Fruit fly (Drosophila melanogaster) whole organism, embryonic: Measurements from ENCODE around the gene Syp.
A peak's percentile ranks its signal among the peaks of the same experiment; 100 is the strongest.

Experiments used
- Bgb ChIP-seq: fragments of 200-800 bp; sonication (Bioruptor generic); IDR thresholded peaks from 2 replicates; pipeline ENCODE4 v1.3.6; 2022; ENCODE audit warnings: missing biosample characterization, missing genetic modification characterization; ENCODE audit not compliant: partially characterized antibody
- C15 ChIP-seq: fragments of 200-800 bp; sonication (Bioruptor generic); IDR thresholded peaks from 3 replicates; pipeline ENCODE4 v1.3.6; 2022; ENCODE audit warnings: missing biosample characterization, missing genetic modification characterization
- CG10274 ChIP-seq: fragments of 200-800 bp; sonication (Bioruptor generic); optimal IDR thresholded peaks from 3 replicates; lab custom pipeline; 2017; ENCODE audit warnings: missing biosample characterization, mild to moderate bottlenecking, missing genetic modification characterization
- CG12104 ChIP-seq: fragments of 200-800 bp; sonication (Bioruptor generic); optimal IDR thresholded peaks from 3 replicates; lab custom pipeline; 2016; ENCODE audit warnings: missing biosample characterization, missing genetic modification characterization
- CG12942 ChIP-seq: fragments of 200-800 bp; sonication (Bioruptor generic); optimal IDR thresholded peaks from 3 replicates; lab custom pipeline; 2016; ENCODE audit warnings: missing biosample characterization, missing genetic modification characterization
- CG1529 ChIP-seq: fragments of 200-800 bp; sonication (Bioruptor generic); optimal IDR thresholded peaks from 3 replicates; lab custom pipeline; 2018; ENCODE audit warnings: missing biosample characterization, missing genetic modification characterization
- CG16813 ChIP-seq: fragments of 200-800 bp; sonication (Bioruptor generic); IDR thresholded peaks from 3 replicates; pipeline ENCODE4 v1.3.6; 2022; ENCODE audit warnings: missing biosample characterization, missing genetic modification characterization; ENCODE audit not compliant: partially characterized antibody
- CG3281 ChIP-seq: fragments of 200-800 bp; sonication (Bioruptor generic); optimal IDR thresholded peaks from 3 replicates; lab custom pipeline; 2017; ENCODE audit warnings: missing biosample characterization, mild to moderate bottlenecking, missing genetic modification characterization
- CG5953 ChIP-seq: fragments of 200-800 bp; sonication (Bioruptor generic); IDR thresholded peaks from 2 replicates; pipeline ENCODE4 v1.3.6; 2022; ENCODE audit warnings: missing biosample characterization, missing genetic modification characterization
- CG6854 ChIP-seq: fragments of 200-800 bp; sonication (Bioruptor generic); optimal IDR thresholded peaks from 3 replicates; lab custom pipeline; 2017; ENCODE audit warnings: missing biosample characterization, mild to moderate bottlenecking, missing genetic modification characterization
- CG7271 ChIP-seq: fragments of 200-800 bp; sonication (Bioruptor generic); optimal IDR thresholded peaks from 2 replicates; lab custom pipeline; 2018; ENCODE audit warnings: missing biosample characterization, mild to moderate bottlenecking, missing genetic modification characterization, moderate library complexity
- CG7556 ChIP-seq: fragments of 200-800 bp; sonication (Bioruptor generic); optimal IDR thresholded peaks from 2 replicates; lab custom pipeline; 2017; ENCODE audit warnings: missing biosample characterization, mild to moderate bottlenecking, missing genetic modification characterization
- CG8089 ChIP-seq: fragments of 200-800 bp; sonication (Bioruptor generic); optimal IDR thresholded peaks from 3 replicates; lab custom pipeline; 2016; ENCODE audit warnings: missing biosample characterization, missing genetic modification characterization
- CG9932 ChIP-seq: fragments of 200-800 bp; sonication (Bioruptor generic); IDR thresholded peaks from 2 replicates; pipeline ENCODE4 v1.3.6; 2022; ENCODE audit warnings: missing biosample characterization, missing genetic modification characterization
- CHES-1-like ChIP-seq: fragments of 200-800 bp; sonication (Bioruptor generic); optimal IDR thresholded peaks from 2 replicates; lab custom pipeline; 2016; ENCODE audit warnings: missing biosample characterization, missing genetic modification characterization
- D ChIP-seq, 2 experiments: fragments of 200-800 bp in 1 of 2; fragments of >200 bp in 1 of 2; sonication (Bioruptor generic) in 1 of 2; optimal IDR thresholded peaks; 2 replicates in 1 of 2; 3 replicates in 1 of 2; lab custom pipeline; 2017; ENCODE audit warnings: mild to moderate bottlenecking in 1 of 2, missing biosample characterization in 1 of 2, missing genetic modification characterization in 1 of 2, missing genetic modification reagents in 1 of 2
- Dip3 ChIP-seq: fragments of 200-800 bp; sonication (Bioruptor generic); optimal IDR thresholded peaks from 3 replicates; lab custom pipeline; 2016; ENCODE audit warnings: missing biosample characterization, missing genetic modification characterization
- Doc2 ChIP-seq: fragments of 200-800 bp; sonication (Bioruptor generic); IDR thresholded peaks from 2 replicates; pipeline ENCODE4 v1.3.6; 2022; ENCODE audit warnings: missing biosample characterization, missing genetic modification characterization
- Dp ChIP-seq: fragments of 200-800 bp; sonication (Bioruptor generic); optimal IDR thresholded peaks from 2 replicates; lab custom pipeline; 2018; ENCODE audit warnings: missing biosample characterization, mild to moderate bottlenecking, missing genetic modification characterization, moderate library complexity
- Fer2 ChIP-seq: fragments of 200-800 bp; sonication (Bioruptor generic); optimal IDR thresholded peaks from 2 replicates; lab custom pipeline; 2018; ENCODE audit warnings: missing biosample characterization, mild to moderate bottlenecking, missing genetic modification characterization, moderate library complexity
- H15 ChIP-seq: fragments of 200-800 bp; sonication (Bioruptor generic); IDR thresholded peaks from 3 replicates; pipeline ENCODE4 v1.3.6; 2022; ENCODE audit warnings: missing biosample characterization, missing genetic modification characterization
- HLH4C ChIP-seq: fragments of 200-800 bp; sonication (Bioruptor generic); IDR thresholded peaks from 3 replicates; pipeline ENCODE4 v1.3.6; 2022; ENCODE audit warnings: missing biosample characterization, missing genetic modification characterization; ENCODE audit not compliant: partially characterized antibody
- HLHmδ ChIP-seq: fragments of 200-800 bp; sonication (Bioruptor generic); optimal IDR thresholded peaks from 2 replicates; lab custom pipeline; 2018; ENCODE audit warnings: missing biosample characterization, mild to moderate bottlenecking, missing genetic modification characterization, moderate library complexity
- HmgZ ChIP-seq: fragments of 200-800 bp; sonication (Bioruptor generic); optimal IDR thresholded peaks from 2 replicates; lab custom pipeline; 2018; ENCODE audit warnings: missing biosample characterization, mild to moderate bottlenecking, missing genetic modification characterization
- Hr39 ChIP-seq: fragments of >200 bp; optimal IDR thresholded peaks from 2 replicates; lab custom pipeline; 2017
- Nf-YA ChIP-seq: fragments of 200-800 bp; sonication (Bioruptor generic); IDR thresholded peaks from 2 replicates; pipeline ENCODE4 v1.3.6; 2022; ENCODE audit warnings: missing biosample characterization, missing genetic modification characterization
- NfI ChIP-seq: fragments of 200-800 bp; sonication (Bioruptor generic); optimal IDR thresholded peaks from 3 replicates; lab custom pipeline; 2018; ENCODE audit warnings: missing biosample characterization, mild to moderate bottlenecking, missing genetic modification characterization, moderate library complexity
- Oli ChIP-seq: fragments of 200-800 bp; sonication (Bioruptor generic); optimal IDR thresholded peaks from 2 replicates; lab custom pipeline; 2018; ENCODE audit warnings: missing biosample characterization, mild to moderate bottlenecking, missing genetic modification characterization, moderate library complexity
- Optix ChIP-seq: fragments of 200-800 bp; sonication (Bioruptor generic); IDR thresholded peaks from 3 replicates; pipeline ENCODE4 v1.3.6; 2022; ENCODE audit warnings: missing biosample characterization, missing genetic modification characterization
- PHDP ChIP-seq: fragments of 200-800 bp; sonication (Bioruptor generic); optimal IDR thresholded peaks from 3 replicates; lab custom pipeline; 2018; ENCODE audit warnings: missing biosample characterization, mild to moderate bottlenecking, missing genetic modification characterization, moderate library complexity
- Poxn ChIP-seq: fragments of 200-800 bp; sonication (Bioruptor generic); IDR thresholded peaks from 2 replicates; pipeline ENCODE4 v1.3.6; 2022; ENCODE audit warnings: missing biosample characterization, missing genetic modification characterization
- Ravus ChIP-seq: fragments of 200-800 bp; sonication (Bioruptor generic); IDR thresholded peaks from 2 replicates; pipeline ENCODE4 v1.3.6; 2022; ENCODE audit warnings: missing biosample characterization, missing genetic modification characterization
- Sox102F ChIP-seq: fragments of 200-800 bp; sonication (Bioruptor generic); optimal IDR thresholded peaks from 2 replicates; lab custom pipeline; 2018; ENCODE audit warnings: missing biosample characterization, mild to moderate bottlenecking, missing genetic modification characterization, moderate library complexity
- Stat92E ChIP-seq, 3 experiments: fragments of >200 bp in 2 of 3; fragments of 200-800 bp in 1 of 3; sonication (Bioruptor generic) in 1 of 3; optimal IDR thresholded peaks; 2 replicates each; lab custom pipeline; 2017 to 2019; ENCODE audit warnings: missing biosample characterization in 3 of 3, missing genetic modification characterization in 3 of 3, mild to moderate bottlenecking in 1 of 3, moderate library complexity in 1 of 3
- cas ChIP-seq: fragments of 200-800 bp; sonication (Bioruptor generic); IDR thresholded peaks from 2 replicates; pipeline ENCODE4 v1.3.6; 2022; ENCODE audit warnings: missing biosample characterization, missing genetic modification characterization
- caup ChIP-seq: fragments of 200-800 bp; sonication (Bioruptor generic); optimal IDR thresholded peaks from 3 replicates; lab custom pipeline; 2017; ENCODE audit warnings: missing biosample characterization, mild to moderate bottlenecking, missing genetic modification characterization, moderate library complexity; ENCODE audit not compliant: severe bottlenecking
- chm ChIP-seq: fragments of 200-800 bp; sonication (Bioruptor generic); IDR thresholded peaks from 2 replicates; pipeline ENCODE4 v1.3.6; 2022; ENCODE audit warnings: missing biosample characterization, missing genetic modification characterization
- corto ChIP-seq: fragments of 200-800 bp; sonication (Bioruptor generic); optimal IDR thresholded peaks from 2 replicates; lab custom pipeline; 2016; ENCODE audit warnings: missing biosample characterization, mild to moderate bottlenecking, missing genetic modification characterization, moderate library complexity
- dati ChIP-seq: fragments of 200-800 bp; sonication (Bioruptor generic); IDR thresholded peaks from 2 replicates; pipeline ENCODE4 v1.3.6; 2022; ENCODE audit warnings: missing biosample characterization, missing genetic modification characterization
- grau ChIP-seq: fragments of 200-800 bp; optimal IDR thresholded peaks from 3 replicates; lab custom pipeline; 2019; ENCODE audit warnings: missing biosample characterization, mild to moderate bottlenecking, missing genetic modification characterization, moderate library complexity
- grn ChIP-seq: fragments of 200-800 bp; sonication (Bioruptor generic); optimal IDR thresholded peaks from 3 replicates; lab custom pipeline; 2017; ENCODE audit warnings: missing biosample characterization, missing genetic modification characterization
- gro ChIP-seq: fragments of 200-800 bp; sonication (Bioruptor generic); optimal IDR thresholded peaks from 2 replicates; lab custom pipeline; 2016; ENCODE audit warnings: missing biosample characterization, missing genetic modification characterization
- hb ChIP-seq: fragments of 200-800 bp; sonication (Bioruptor generic); IDR thresholded peaks from 3 replicates; pipeline ENCODE4 v1.3.6; 2022; ENCODE audit warnings: missing biosample characterization, missing genetic modification characterization; ENCODE audit not compliant: partially characterized antibody
- mam ChIP-seq: fragments of 200-800 bp; sonication (Bioruptor generic); optimal IDR thresholded peaks from 3 replicates; lab custom pipeline; 2016; ENCODE audit warnings: missing biosample characterization, missing genetic modification characterization
- ranshi ChIP-seq: fragments of 200-800 bp; sonication (Bioruptor generic); IDR thresholded peaks from 2 replicates; pipeline ENCODE4 v1.3.6; 2022; ENCODE audit warnings: missing biosample characterization, missing genetic modification characterization
- repo ChIP-seq: fragments of 200-800 bp; sonication (Bioruptor generic); optimal IDR thresholded peaks from 2 replicates; lab custom pipeline; 2016; ENCODE audit warnings: missing biosample characterization, missing genetic modification characterization
- slou ChIP-seq: fragments of 200-800 bp; sonication (Bioruptor generic); optimal IDR thresholded peaks from 3 replicates; lab custom pipeline; 2016; ENCODE audit warnings: missing biosample characterization, missing genetic modification characterization
- slp2 ChIP-seq: fragments of 200-800 bp; sonication (Bioruptor generic); optimal IDR thresholded peaks from 2 replicates; lab custom pipeline; 2016; ENCODE audit warnings: missing biosample characterization, missing genetic modification characterization
- sug ChIP-seq: fragments of 200-800 bp; optimal IDR thresholded peaks from 2 replicates; lab custom pipeline; 2019; ENCODE audit warnings: missing biosample characterization, mild to moderate bottlenecking, missing genetic modification characterization, moderate library complexity
- tgo ChIP-seq: fragments of 200-800 bp; sonication (Bioruptor generic); IDR thresholded peaks from 3 replicates; pipeline ENCODE4 v1.3.6; 2022; ENCODE audit warnings: missing biosample characterization, missing genetic modification characterization
- vvl ChIP-seq: fragments of 200-800 bp; sonication (Bioruptor generic); IDR thresholded peaks from 2 replicates; pipeline ENCODE4 v1.3.6; 2022; ENCODE audit warnings: missing biosample characterization, missing genetic modification characterization
- yki ChIP-seq: fragments of >200 bp; optimal IDR thresholded peaks from 3 replicates; lab custom pipeline; 2018

Gene Syp

DNA sequence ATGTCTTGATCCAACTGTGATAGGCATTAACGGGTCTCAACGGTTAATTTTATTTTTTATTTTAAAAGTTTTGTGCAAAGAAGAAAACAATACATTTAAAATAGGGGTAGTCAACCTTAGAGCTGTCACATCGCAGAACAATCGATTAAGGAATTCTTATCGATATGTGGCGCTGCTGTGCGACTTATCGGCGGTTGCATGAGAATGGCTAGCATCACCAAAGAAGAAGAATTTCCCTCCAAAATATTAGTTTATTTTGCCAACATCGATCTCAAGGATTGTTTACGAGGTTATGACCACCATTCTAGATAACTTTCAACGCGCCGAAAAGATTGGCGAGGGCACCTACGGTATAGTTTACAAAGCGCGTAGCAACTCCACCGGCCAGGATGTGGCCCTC is 21.1 kb upstream of the Syp start, which contains the start of gene Cdk2 (continued):
- TF ChIP-seq NfI (GFP tag; lab: Kevin White, UChicago) = no peak
- TF ChIP-seq CG1529 (GFP tag; lab: Kevin White, UChicago) = no peak
- no peak for TF ChIP-seq PHDP (tag; lab: Kevin White, UChicago)
- no peak for TF ChIP-seq CG10274 (GFP tag; lab: Kevin White, UChicago)
- no peak for TF ChIP-seq CG7556 (GFP tag; lab: Kevin White, UChicago)
- TF ChIP-seq Nf-YA (GFP tag; lab: Robert Waterston, UW) = no peak
- no peak for TF ChIP-seq CG6854
- TF ChIP-seq sug (tag; lab: Kevin White, UChicago) = no peak
- TF ChIP-seq CG12942 = no peak
- TF ChIP-seq CG16813 (GFP tag; lab: Robert Waterston, UW) = peak; percentile 94
- peak; percentile 37; the same call in 1 of the 2 replicates for TF ChIP-seq ranshi (GFP tag; lab: Robert Waterston, UW)
- peak; percentile 93 for TF ChIP-seq Bgb (GFP tag; lab: Robert Waterston, UW)
- no peak for TF ChIP-seq grau (tag; lab: Kevin White, UChicago)
- TF ChIP-seq CG3281 (GFP tag; lab: Kevin White, UChicago) = no peak
- TF ChIP-seq Optix (GFP tag; lab: Robert Waterston, UW) = no peak
- TF ChIP-seq dati (GFP tag; lab: Robert Waterston, UW) = no peak
- TF ChIP-seq HmgZ (tag; lab: Kevin White, UChicago) = peak; percentile 37
- TF ChIP-seq H15 (GFP tag; lab: Robert Waterston, UW) = no peak
- TF ChIP-seq CG8089 = no peak
- TF ChIP-seq CHES-1-like (GFP tag; lab: Kevin White, UChicago) = peak; percentile 21
- peak; percentile 32 for TF ChIP-seq mam (GFP tag; lab: Kevin White, UChicago)
- peak; percentile 74 for TF ChIP-seq CG9932
- peak; percentile 89 for TF ChIP-seq hb (GFP tag; lab: Robert Waterston, UW)
- no peak for TF ChIP-seq yki (lab: Kevin White, UChicago)
- peak; percentile 78 for TF ChIP-seq Dp
- TF ChIP-seq HLHmδ (GFP tag; lab: Kevin White, UChicago) = no peak
- no peak for TF ChIP-seq caup (GFP tag; lab: Kevin White, UChicago)
- no peak for TF ChIP-seq corto (GFP tag; lab: Kevin White, UChicago)
- no peak for TF ChIP-seq Dip3
- TF ChIP-seq Sox102F (GFP tag; lab: Kevin White, UChicago) = peak; percentile 39
- peak; percentile 66 for TF ChIP-seq vvl (GFP tag; lab: Robert Waterston, UW)
- peak; percentile 3 for TF ChIP-seq gro
- no peak for TF ChIP-seq C15 (GFP tag; lab: Robert Waterston, UW)
- no peak for TF ChIP-seq Hr39 (lab: Kevin White, UChicago)
- no peak for TF ChIP-seq Stat92E (GFP tag; optimal IDR thresholded peaks at IDR 0.05; lab: Kevin White, UChicago)
- TF ChIP-seq Doc2 (GFP tag; lab: Robert Waterston, UW) = no peak
- no peak for TF ChIP-seq CG12104 (GFP tag; lab: Kevin White, UChicago)
- no peak for TF ChIP-seq CG5953
- TF ChIP-seq grn = no peak
- peak; percentile 85 for TF ChIP-seq HLH4C (GFP tag; lab: Robert Waterston, UW)
- no peak for TF ChIP-seq D (optimal IDR thresholded peaks at IDR 0.05; lab: Kevin White, UChicago)
- no peak for TF ChIP-seq D (GFP tag; optimal IDR thresholded peaks at IDR 0.05; lab: Kevin White, UChicago)
- no peak for TF ChIP-seq Ravus (GFP tag; lab: Robert Waterston, UW)
- no peak for TF ChIP-seq slp2 (GFP tag; lab: Kevin White, UChicago)
- no peak for TF ChIP-seq Fer2 (tag; lab: Kevin White, UChicago)
- no peak for TF ChIP-seq slou (GFP tag; lab: Kevin White, UChicago)
- TF ChIP-seq repo (GFP tag; lab: Kevin White, UChicago) = no peak
- TF ChIP-seq Oli = no peak
- 0 out of 2 replicates have a peak, but pooled peaks have one; percentile 19 for TF ChIP-seq chm
- TF ChIP-seq Poxn (GFP tag; lab: Robert Waterston, UW) = no peak
- no peak for TF ChIP-seq CG7271 (tag; lab: Kevin White, UChicago)
- TF ChIP-seq tgo (GFP tag; lab: Robert Waterston, UW) = no peak
- no peak for TF ChIP-seq cas
